Worm (Caenorhabditis elegans) whole organism, mixed stage, embryonic: ENCODE measurements around the gene F20D6.11.

Source experiments
- ces-1 ChIP-seq: fragments of 150-350 bp; optimal IDR thresholded peaks from 2 replicates; lab custom pipeline; 2014; ENCODE audit warnings: missing biosample characterization, missing genetic modification reagents, missing genetic modification characterization
- nhr-12 ChIP-seq: fragments of 150-350 bp; optimal IDR thresholded peaks from 2 replicates; lab custom pipeline; 2014; ENCODE audit warnings: missing biosample characterization, missing genetic modification characterization
- nhr-237 ChIP-seq: fragments of 150-350 bp; optimal IDR thresholded peaks from 2 replicates; lab custom pipeline; 2014; ENCODE audit warnings: missing biosample characterization, missing genetic modification characterization

DNA sequence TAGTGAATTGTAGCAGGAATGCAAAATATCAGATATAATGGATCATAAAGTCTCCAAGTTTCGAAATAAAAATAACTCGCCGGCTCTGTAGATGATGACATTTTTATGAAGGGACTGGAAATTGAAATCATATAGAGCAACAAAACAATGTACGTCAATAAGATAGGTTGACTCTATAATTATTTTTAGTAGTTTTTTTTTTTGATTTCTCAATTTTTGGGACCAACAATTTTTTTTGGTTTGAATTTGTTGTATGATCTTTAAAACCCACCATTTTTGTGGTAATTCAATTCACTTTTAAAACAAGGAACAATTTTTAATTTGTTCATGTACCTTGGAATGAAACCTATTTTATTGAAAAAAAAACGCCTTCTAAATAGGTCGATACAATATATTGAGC is 8.9 kb downstream of the F20D6.11 start, which contains the start of gene F20D6.12:
- TF ChIP-seq nhr-12 (tag; lab: Kevin White, UChicago) = no peak
- no peak for TF ChIP-seq ces-1 (GFP tag; lab: Kevin White, UChicago)
- TF ChIP-seq nhr-237 (tag; lab: Kevin White, UChicago) = no peak
